Worm (Caenorhabditis elegans): ENCODE results near the gene R04E5.9.

DNA sequence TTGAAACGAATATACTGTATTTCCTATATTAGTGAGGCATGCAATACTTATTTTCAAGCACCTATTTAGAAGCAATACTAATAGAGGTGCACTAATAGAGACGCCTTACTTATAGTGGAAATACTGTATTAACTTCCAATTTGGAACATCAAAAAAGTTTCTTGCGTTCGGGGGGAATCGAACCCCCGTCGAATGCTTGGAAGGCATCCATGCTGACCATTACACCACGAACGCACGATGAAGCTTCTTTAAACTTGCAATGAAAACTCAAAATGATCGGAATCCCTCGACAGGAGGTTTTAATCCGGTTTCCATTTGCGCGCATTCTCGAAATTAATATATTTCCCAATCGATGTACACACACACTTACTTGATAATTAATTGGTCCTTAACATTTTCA, 27.2 kb upstream of the R04E5.9 start:
- TF ChIP-seq snpc-4 (tag; optimal IDR thresholded peaks at IDR 0.05), result no peak
- TF ChIP-seq mab-5 (tag; optimal IDR thresholded peaks at IDR 0.05), result no peak
- no peak for TF ChIP-seq ztf-4 (tag; optimal IDR thresholded peaks at IDR 0.05)

Data from whole organism, L2 larva.